Fruit fly (Drosophila melanogaster) Kc167 (cell line): Measurements from ENCODE around the gene nes.

Experiments used
- Myc ChIP-seq: fragments of >200 bp; optimal IDR thresholded peaks from 2 replicates; lab custom pipeline; 2017; ENCODE audit warnings: missing external identifiers
- Sin3A ChIP-seq: fragments of >200 bp; optimal IDR thresholded peaks from 2 replicates; lab custom pipeline; 2018; ENCODE audit warnings: missing external identifiers
- h ChIP-seq: fragments of >200 bp; optimal IDR thresholded peaks from 3 replicates; lab custom pipeline; 2018; ENCODE audit warnings: missing external identifiers
- insv ChIP-seq: fragments of >200 bp; optimal IDR thresholded peaks from 3 replicates; lab custom pipeline; 2018; ENCODE audit warnings: missing external identifiers
- psq ChIP-seq: fragments of >200 bp; optimal IDR thresholded peaks from 2 replicates; lab custom pipeline; 2017; ENCODE audit warnings: missing external identifiers
- ttk ChIP-seq: sonication (Bioruptor generic); optimal IDR thresholded peaks from 2 replicates; lab custom pipeline; 2017; ENCODE audit warnings: missing external identifiers

The nes gene

dm6 chr3L:19236060-19236459, 24.4 kb downstream of the nes start, which contains the start of gene CG33647:
TSS of gene CG33647 (plus strand) at chr3L:19236360.
- no peak for TF ChIP-seq Myc (lab: Kevin White, UChicago)

dm6 chr3L:19234922-19235702, 25.4 kb downstream of the nes start, which contains the start of gene fz2:
TSS of gene fz2 (minus strand) at chr3L:19235373.
- TF ChIP-seq Sin3A (lab: Kevin White, UChicago), result no peak
- TF ChIP-seq h (lab: Kevin White, UChicago), result no peak
- TF ChIP-seq insv (lab: Kevin White, UChicago), result no peak
- TF ChIP-seq ttk (lab: Kevin White, UChicago), result no peak

DNA sequence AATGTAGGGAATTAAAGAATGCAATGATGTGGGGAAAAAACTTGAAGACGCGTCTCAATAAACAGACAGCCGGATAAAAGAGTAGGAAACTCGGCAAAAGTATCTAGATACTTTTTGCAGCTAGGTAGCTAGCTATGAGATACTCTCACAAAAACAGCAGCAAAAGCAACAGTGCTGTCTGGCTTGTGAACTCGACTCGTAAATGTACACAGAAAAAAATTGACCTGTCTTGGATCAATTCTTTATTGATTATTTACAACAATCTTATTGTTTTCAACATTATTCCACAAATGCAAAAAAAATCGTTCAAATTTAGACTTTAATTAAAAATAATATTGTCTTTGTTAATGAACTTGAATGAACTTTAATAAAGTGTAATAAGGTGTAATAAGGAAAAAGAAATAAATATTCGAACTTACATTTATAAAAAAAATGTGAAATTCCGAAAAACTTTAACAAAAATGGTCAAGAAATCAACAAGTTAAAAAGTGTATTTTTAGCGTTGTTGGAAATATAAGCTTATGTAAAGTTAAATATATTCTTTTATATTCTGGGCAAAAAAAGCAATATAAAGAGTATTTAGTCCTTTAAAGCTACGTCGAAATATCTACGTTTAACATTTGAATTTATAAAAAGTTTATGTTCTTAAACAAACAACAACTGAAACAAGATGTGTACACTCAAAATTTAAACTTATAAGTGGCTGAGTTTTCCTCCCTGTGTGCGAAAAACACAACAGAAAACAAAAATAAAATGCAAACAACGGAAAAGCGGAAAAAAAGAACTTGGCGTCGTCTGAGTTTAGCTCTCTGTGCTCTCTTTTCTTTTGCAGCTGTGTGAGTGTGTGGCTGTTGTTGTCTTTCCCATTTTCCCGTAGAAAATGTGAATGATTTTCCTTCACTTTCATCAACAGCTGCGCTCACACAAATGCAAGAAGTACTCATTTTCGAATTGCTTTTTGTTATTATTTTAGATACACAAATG, 26.4 kb downstream of the nes start:
- no peak for TF ChIP-seq psq (lab: Kevin White, UChicago)
- TF ChIP-seq insv (lab: Kevin White, UChicago), result no peak
- TF ChIP-seq ttk (lab: Kevin White, UChicago), result no peak
- TF ChIP-seq Sin3A (lab: Kevin White, UChicago), result no peak
- no peak for TF ChIP-seq Myc (lab: Kevin White, UChicago)
- no peak for TF ChIP-seq h (lab: Kevin White, UChicago)

DNA sequence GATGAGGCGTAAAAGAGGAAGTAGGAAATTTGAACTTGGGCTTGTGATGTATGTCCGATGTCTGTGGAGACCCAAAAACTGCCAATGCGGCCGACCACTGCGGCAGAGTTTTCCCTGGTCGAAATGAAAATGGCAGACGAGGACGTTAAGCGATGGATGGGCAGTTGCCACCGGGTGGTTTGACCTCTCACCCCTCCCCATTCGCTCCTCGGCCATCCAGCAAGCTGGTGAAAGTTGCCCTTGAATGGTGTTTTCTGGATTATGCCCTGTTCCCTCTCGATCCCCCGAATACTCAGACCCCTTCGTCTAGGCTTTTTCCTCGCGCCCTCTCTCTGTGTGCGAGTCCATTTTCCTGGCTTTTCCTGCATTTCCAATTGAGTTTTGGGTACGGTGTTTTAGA, 28.9 kb downstream of the nes start:
- TF ChIP-seq ttk (lab: Kevin White, UChicago), result no peak
- no peak for TF ChIP-seq psq (lab: Kevin White, UChicago)
- no peak for TF ChIP-seq h (lab: Kevin White, UChicago)
- TF ChIP-seq Myc (lab: Kevin White, UChicago), result no peak
- TF ChIP-seq insv (lab: Kevin White, UChicago), result no peak
- TF ChIP-seq Sin3A (lab: Kevin White, UChicago), result no peak

- TF ChIP-seq insv (lab: Kevin White, UChicago) (no peak), Sin3A (lab: Kevin White, UChicago) (no peak), Myc (lab: Kevin White, UChicago) (no peak), psq (lab: Kevin White, UChicago) (no peak), ttk (lab: Kevin White, UChicago) (no peak), h (lab: Kevin White, UChicago) (no peak)
These were observed 29.5 kb downstream of the nes start for dm6 chr3L:19230801-19231547.

DNA sequence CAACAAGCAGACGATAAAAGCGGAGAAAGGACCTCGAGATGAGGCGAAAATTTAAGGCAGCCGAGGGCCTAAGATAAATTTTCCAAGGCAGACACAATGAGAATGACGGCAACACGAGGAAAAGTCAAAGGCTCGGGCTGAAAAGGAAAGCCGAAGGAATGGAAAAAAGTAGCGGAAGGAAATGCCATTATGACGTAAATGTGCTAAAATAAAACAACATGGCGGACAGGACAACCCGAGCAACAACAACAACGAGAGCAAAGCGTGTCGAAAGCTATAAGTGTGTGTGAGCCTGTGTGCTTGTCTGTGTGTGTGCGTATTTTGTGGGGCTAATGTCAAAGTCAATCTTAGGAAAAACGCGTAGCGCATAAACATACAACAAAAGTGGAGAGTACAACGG, 31.0 kb downstream of the nes start:
- no peak for TF ChIP-seq Sin3A (lab: Kevin White, UChicago)
- no peak for TF ChIP-seq ttk (lab: Kevin White, UChicago)
- no peak for TF ChIP-seq insv (lab: Kevin White, UChicago)
- TF ChIP-seq psq (lab: Kevin White, UChicago), result no peak
- no peak for TF ChIP-seq h (lab: Kevin White, UChicago)
- no peak for TF ChIP-seq Myc (lab: Kevin White, UChicago)

dm6 chr3L:19228857-19229398, 31.6 kb downstream of the nes start:
- TF ChIP-seq psq (lab: Kevin White, UChicago), result no peak
- TF ChIP-seq ttk (lab: Kevin White, UChicago), result no peak
- TF ChIP-seq Myc (lab: Kevin White, UChicago), result no peak
- TF ChIP-seq h (lab: Kevin White, UChicago), result no peak
- TF ChIP-seq Sin3A (lab: Kevin White, UChicago), result no peak
- no peak for TF ChIP-seq insv (lab: Kevin White, UChicago)

- TF ChIP-seq h (lab: Kevin White, UChicago) (no peak), Myc (lab: Kevin White, UChicago) (no peak), psq (lab: Kevin White, UChicago) (no peak), ttk (lab: Kevin White, UChicago) (no peak), Sin3A (lab: Kevin White, UChicago) (no peak), insv (lab: Kevin White, UChicago) (no peak)
These were observed 32.1 kb downstream of the nes start for dm6 chr3L:19228371-19228817.

- no peak for TF ChIP-seq insv (lab: Kevin White, UChicago)
- TF ChIP-seq Myc (lab: Kevin White, UChicago), result no peak
- TF ChIP-seq ttk (lab: Kevin White, UChicago), result no peak
- TF ChIP-seq h (lab: Kevin White, UChicago), result no peak
- TF ChIP-seq psq (lab: Kevin White, UChicago), result no peak
- no peak for TF ChIP-seq Sin3A (lab: Kevin White, UChicago)
These were observed 34.8 kb downstream of the nes start for dm6 chr3L:19225687-19226086.

- TF ChIP-seq ttk (lab: Kevin White, UChicago) (no peak), h (lab: Kevin White, UChicago) (no peak), Sin3A (lab: Kevin White, UChicago) (no peak), insv (lab: Kevin White, UChicago) (no peak), psq (lab: Kevin White, UChicago) (no peak), Myc (lab: Kevin White, UChicago) (no peak)
These were observed 39.0 kb downstream of the nes start for dm6 chr3L:19221455-19221854.
